Worm (Caenorhabditis elegans) whole organism, L4 larva: ENCODE results near the gene nhr-121.

Experiments
- D1046.2 ChIP-seq: fragments of 200-800 bp; sonication (Bioruptor generic); IDR thresholded peaks from 2 replicates; pipeline ENCODE4 v1.3.6; 2022; ENCODE audit warnings: missing genetic modification characterization, missing compliant biosample characterization
- F49E8.2 ChIP-seq: sonication (generic microtip); optimal IDR thresholded peaks from 2 replicates; lab custom pipeline; 2016; ENCODE audit warnings: missing compliant biosample characterization, mild to moderate bottlenecking, missing genetic modification characterization, borderline replicate concordance
- R02D3.7 ChIP-seq: fragments of 150-350 bp; sonication (generic microtip); optimal IDR thresholded peaks from 3 replicates; lab custom pipeline; 2014; ENCODE audit warnings: missing biosample characterization, missing genetic modification characterization
- Y105C5A.15 ChIP-seq: fragments of 200-800 bp; sonication (Bioruptor generic); IDR thresholded peaks from 2 replicates; pipeline ENCODE4 v1.3.6; 2022; ENCODE audit warnings: missing genetic modification characterization, missing compliant biosample characterization
- arid-1 ChIP-seq: fragments of 200-800 bp; sonication (Bioruptor generic); conservative IDR thresholded peaks from 2 replicates; pipeline ENCODE4 v1.3.6; 2022; ENCODE audit warnings: missing genetic modification reagents, missing genetic modification characterization, missing compliant biosample characterization
- attf-4 ChIP-seq: sonication (generic microtip); optimal IDR thresholded peaks from 3 replicates; lab custom pipeline; 2017; ENCODE audit warnings: missing biosample characterization, missing genetic modification characterization
- ceh-20 ChIP-seq: fragments of 200-800 bp; sonication (Bioruptor generic); IDR thresholded peaks from 2 replicates; pipeline ENCODE4 v1.3.6; 2022; ENCODE audit warnings: missing genetic modification reagents, missing genetic modification characterization, missing compliant biosample characterization
- ceh-28 ChIP-seq: fragments of 150-350 bp; optimal IDR thresholded peaks from 2 replicates; lab custom pipeline; 2014; ENCODE audit warnings: missing biosample characterization, missing genetic modification reagents, missing genetic modification characterization
- ceh-82 ChIP-seq: sonication (generic microtip); optimal IDR thresholded peaks from 2 replicates; lab custom pipeline; 2017; ENCODE audit warnings: missing biosample characterization, missing genetic modification characterization
- ces-1 ChIP-seq: fragments of 150-350 bp; sonication (generic microtip); optimal IDR thresholded peaks from 4 replicates; lab custom pipeline; 2014; ENCODE audit warnings: missing biosample characterization, missing genetic modification reagents, missing genetic modification characterization
- cey-2 ChIP-seq: sonication (generic microtip); optimal IDR thresholded peaks from 3 replicates; lab custom pipeline; 2017; ENCODE audit warnings: missing genetic modification characterization, mild to moderate bottlenecking, missing compliant biosample characterization, antibody characterized with exemption, borderline replicate concordance; ENCODE audit not compliant: insufficient read depth
- daf-16 ChIP-seq, 3 experiments: sonication (generic microtip); optimal IDR thresholded peaks; 2 replicates each; lab custom pipeline; 2016 to 2017; ENCODE audit warnings: missing genetic modification characterization in 3 of 3, missing genetic modification reagents in 3 of 3, mild to moderate bottlenecking in 2 of 3, missing compliant biosample characterization in 2 of 3, missing biosample characterization in 1 of 3, moderate library complexity in 1 of 3
- daf-19 ChIP-seq: fragments of 200-800 bp; sonication (Bioruptor generic); conservative IDR thresholded peaks from 2 replicates; pipeline ENCODE4 v1.3.6; 2022; ENCODE audit warnings: missing genetic modification characterization, missing compliant biosample characterization
- daf-8 ChIP-seq: fragments of 200-800 bp; sonication (Bioruptor generic); IDR thresholded peaks from 2 replicates; pipeline ENCODE4 v1.3.6; 2022; ENCODE audit warnings: missing genetic modification characterization, missing compliant biosample characterization
- dmd-9 ChIP-seq: fragments of 200-800 bp; sonication (Bioruptor generic); IDR thresholded peaks from 2 replicates; pipeline ENCODE4 v1.3.6; 2022; ENCODE audit warnings: missing genetic modification reagents, missing genetic modification characterization, missing compliant biosample characterization
- dve-1 ChIP-seq: sonication (generic microtip); optimal IDR thresholded peaks from 2 replicates; lab custom pipeline; 2017; ENCODE audit warnings: antibody characterized with exemption, mild to moderate bottlenecking, missing genetic modification characterization, missing compliant biosample characterization; ENCODE audit not compliant: insufficient read depth
- egl-27 ChIP-seq: sonication (generic microtip); optimal IDR thresholded peaks from 3 replicates; lab custom pipeline; 2017; ENCODE audit warnings: missing biosample characterization, missing genetic modification reagents, missing genetic modification characterization
- egl-43 ChIP-seq: fragments of 200-800 bp; sonication (Bioruptor generic); IDR thresholded peaks from 2 replicates; pipeline ENCODE4 v1.3.6; 2022; ENCODE audit warnings: missing genetic modification reagents, missing genetic modification characterization, missing compliant biosample characterization
- fkh-10 ChIP-seq: fragments of 150-350 bp; optimal IDR thresholded peaks from 2 replicates; lab custom pipeline; 2014; ENCODE audit warnings: missing biosample characterization, missing genetic modification reagents, missing genetic modification characterization
- hmg-1.1 ChIP-seq: fragments of 200-800 bp; sonication (Bioruptor generic); IDR thresholded peaks from 2 replicates; pipeline ENCODE4 v1.3.6; 2022; ENCODE audit warnings: missing genetic modification reagents, missing genetic modification characterization, missing compliant biosample characterization
- lin-13 ChIP-seq: fragments of 150-350 bp; optimal IDR thresholded peaks from 2 replicates; lab custom pipeline; 2014; ENCODE audit warnings: missing biosample characterization, missing genetic modification reagents, missing genetic modification characterization
- lin-38 ChIP-seq: fragments of 200-800 bp; sonication (Bioruptor generic); IDR thresholded peaks from 2 replicates; pipeline ENCODE4 v1.3.6; 2022; ENCODE audit warnings: missing genetic modification reagents, missing genetic modification characterization, missing compliant biosample characterization
- lir-3 ChIP-seq: sonication (generic microtip); optimal IDR thresholded peaks from 2 replicates; lab custom pipeline; 2016; ENCODE audit warnings: mild to moderate bottlenecking, missing genetic modification characterization, missing compliant biosample characterization
- lsy-2 ChIP-seq, 2 experiments: fragments of 150-350 bp in 1 of 2; sonication (generic microtip) in 1 of 2; optimal IDR thresholded peaks; 2 replicates each; lab custom pipeline; 2014 to 2017; ENCODE audit warnings: missing biosample characterization in 2 of 2, missing genetic modification characterization in 2 of 2
- mdl-1 ChIP-seq, 2 experiments: fragments of 150-350 bp in 1 of 2; sonication (generic microtip) in 1 of 2; optimal IDR thresholded peaks; 2 replicates each; lab custom pipeline; 2014 to 2017; ENCODE audit warnings: missing biosample characterization in 2 of 2, missing genetic modification characterization in 2 of 2
- nhr-237 ChIP-seq: sonication (generic microtip); optimal IDR thresholded peaks from 2 replicates; lab custom pipeline; 2017; ENCODE audit warnings: missing biosample characterization, missing genetic modification characterization
- nhr-25 ChIP-seq: sonication (generic microtip); optimal IDR thresholded peaks from 2 replicates; lab custom pipeline; 2017; ENCODE audit warnings: missing genetic modification characterization, mild to moderate bottlenecking, missing compliant biosample characterization, antibody characterized with exemption, moderate library complexity, borderline replicate concordance; ENCODE audit not compliant: insufficient read depth
- nhr-42 ChIP-seq: fragments of 200-800 bp; sonication (Bioruptor generic); IDR thresholded peaks from 2 replicates; pipeline ENCODE4 v1.3.6; 2022; ENCODE audit warnings: missing genetic modification characterization, missing compliant biosample characterization
- set-16 ChIP-seq: fragments of 200-800 bp; sonication (Bioruptor generic); IDR thresholded peaks from 2 replicates; pipeline ENCODE4 v1.3.6; 2022; ENCODE audit warnings: missing genetic modification reagents, missing genetic modification characterization, missing compliant biosample characterization
- skn-1 ChIP-seq: fragments of 150-350 bp; optimal IDR thresholded peaks from 2 replicates; lab custom pipeline; 2014; ENCODE audit warnings: missing biosample characterization, missing genetic modification characterization
- snpc-4 ChIP-seq: fragments of 150-350 bp; optimal IDR thresholded peaks from 2 replicates; lab custom pipeline; 2014; ENCODE audit warnings: missing biosample characterization, missing genetic modification characterization
- spr-3 ChIP-seq: fragments of 200-800 bp; sonication (Bioruptor generic); optimal IDR thresholded peaks from 2 replicates; lab custom pipeline; 2018; ENCODE audit warnings: mild to moderate bottlenecking, missing genetic modification characterization, missing compliant biosample characterization
- zag-1 ChIP-seq: fragments of 150-350 bp; optimal IDR thresholded peaks from 2 replicates; lab custom pipeline; 2014; ENCODE audit warnings: missing biosample characterization, missing genetic modification characterization
- zip-11 ChIP-seq: fragments of 200-800 bp; sonication (Bioruptor generic); IDR thresholded peaks from 2 replicates; pipeline ENCODE4 v1.3.6; 2022; ENCODE audit warnings: missing genetic modification characterization, missing compliant biosample characterization
- zip-2 ChIP-seq: fragments of 150-350 bp; optimal IDR thresholded peaks from 2 replicates; lab custom pipeline; 2014; ENCODE audit warnings: missing biosample characterization, missing genetic modification characterization
- ztf-11 ChIP-seq: fragments of 150-350 bp; optimal IDR thresholded peaks from 2 replicates; lab custom pipeline; 2014; ENCODE audit warnings: missing biosample characterization, missing genetic modification characterization

nhr-121 gene

ce11 chrIII:2482754-2483153, 28.1 kb upstream of the nhr-121 start:
- TF ChIP-seq ceh-28 (tag; lab: Kevin White, UChicago) (peak; percentile 77), set-16 (GFP tag; lab: Robert Waterston, UW) (no peak)

ce11 chrIII:2482171-2482570, 27.6 kb upstream of the nhr-121 start:
- peak in 1 of 2 experiments; percentile 68 for TF ChIP-seq lsy-2 (tag; optimal IDR thresholded peaks at IDR 0.05; lab: Kevin White, UChicago)
- TF ChIP-seq lin-13 (GFP tag; lab: Kevin White, UChicago), result peak; percentile 88
- no peak for TF ChIP-seq Y105C5A.15

ce11 chrIII:2478605-2479004, 24.0 kb upstream of the nhr-121 start:
- no peak for TF ChIP-seq ceh-20 (GFP tag; lab: Robert Waterston, UW)
- peak; percentile 98 for TF ChIP-seq ceh-28 (tag; lab: Kevin White, UChicago)
- 0 out of 2 replicates have a peak, but pooled peaks have one; percentile 24 for TF ChIP-seq dmd-9
- no peak for TF ChIP-seq arid-1 (GFP tag; lab: Robert Waterston, UW)
- TF ChIP-seq, all 104 proteins: peak for 2

ce11 chrIII:2477303-2477702, 22.7 kb upstream of the nhr-121 start:
- TF ChIP-seq ces-1 (GFP tag; lab: Kevin White, UChicago), result no peak
- TF ChIP-seq lin-38 (GFP tag; lab: Robert Waterston, UW), result peak; percentile 62

- no peak for TF ChIP-seq ceh-28 (tag; lab: Kevin White, UChicago)
- no peak for TF ChIP-seq lin-13 (GFP tag; lab: Kevin White, UChicago)
- TF ChIP-seq D1046.2, result no peak
- no peak for TF ChIP-seq R02D3.7 (tag; lab: Kevin White, UChicago)
- TF ChIP-seq snpc-4 (tag; lab: Kevin White, UChicago), result no peak
- TF ChIP-seq cey-2 (tag; lab: Kevin White, UChicago), result no peak
- TF ChIP-seq nhr-42 (GFP tag; lab: Robert Waterston, UW), result no peak
- TF ChIP-seq attf-4 (tag; lab: Kevin White, UChicago), result no peak
- TF ChIP-seq mdl-1 (tag; optimal IDR thresholded peaks at IDR 0.05; lab: Kevin White, UChicago), result no peak
- TF ChIP-seq spr-3 (GFP tag; lab: Kevin White, UChicago), result no peak
- no peak for TF ChIP-seq fkh-10 (GFP tag; lab: Kevin White, UChicago)
- no peak for TF ChIP-seq hmg-1.1 (GFP tag; lab: Robert Waterston, UW)
- no peak for TF ChIP-seq zip-2
- TF ChIP-seq skn-1 (tag; lab: Kevin White, UChicago), result no peak
- no peak for TF ChIP-seq ceh-82
- no peak for TF ChIP-seq nhr-237 (tag; lab: Kevin White, UChicago)
- TF ChIP-seq zip-11 (GFP tag; lab: Robert Waterston, UW), result no peak
- TF ChIP-seq ztf-11 (tag; lab: Kevin White, UChicago), result no peak
- TF ChIP-seq daf-8 (GFP tag; lab: Robert Waterston, UW), result no peak
These were observed 20.2 kb upstream of the nhr-121 start for ce11 chrIII:2474781-2475180.

- TF ChIP-seq lir-3 (tag; lab: Kevin White, UChicago) (no peak), daf-16 (GFP tag; optimal IDR thresholded peaks at IDR 0.05; lab: Kevin White, UChicago) (no peak), daf-16 (tag; optimal IDR thresholded peaks at IDR 0.05; lab: Kevin White, UChicago) (no peak), spr-3 (GFP tag; lab: Kevin White, UChicago) (no peak), egl-27 (tag; lab: Kevin White, UChicago) (no peak), dve-1 (tag; lab: Kevin White, UChicago) (no peak), attf-4 (tag; lab: Kevin White, UChicago) (no peak), F49E8.2 (tag; lab: Kevin White, UChicago) (no peak), cey-2 (tag; lab: Kevin White, UChicago) (no peak), zag-1 (tag; lab: Kevin White, UChicago) (no peak), nhr-237 (tag; lab: Kevin White, UChicago) (no peak), daf-19 (GFP tag; lab: Robert Waterston, UW) (no peak), egl-43 (GFP tag; lab: Robert Waterston, UW) (no peak), nhr-25 (no peak)
These were observed 18.9 kb upstream of the nhr-121 start, which contains the start of gene smg-6 for ce11 chrIII:2473554-2473953. TSS of gene smg-6 (plus strand) at chrIII:2473854.
